Worm (Caenorhabditis elegans) whole organism, midembryonic: ENCODE results near the gene nep-10.

ENCODE experiments used
- T22C8.4 ChIP-seq: fragments of 200-800 bp; sonication (Bioruptor generic); IDR thresholded peaks from 2 replicates; pipeline ENCODE4 v1.3.6; 2022; ENCODE audit warnings: missing genetic modification characterization, missing compliant biosample characterization
- cog-1 ChIP-seq: sonication (generic microtip); optimal IDR thresholded peaks from 2 replicates; lab custom pipeline; 2016; ENCODE audit warnings: missing genetic modification characterization, missing compliant biosample characterization
- flt-1 ChIP-seq: fragments of 200-800 bp; sonication (Bioruptor generic); IDR thresholded peaks from 2 replicates; pipeline ENCODE4 v1.3.6; 2022; ENCODE audit warnings: missing genetic modification characterization, missing compliant biosample characterization
- klf-2 ChIP-seq: fragments of 200-800 bp; sonication (Bioruptor generic); conservative IDR thresholded peaks from 2 replicates; pipeline ENCODE4 v1.3.6; 2022; ENCODE audit warnings: missing genetic modification reagents, missing genetic modification characterization, missing compliant biosample characterization
- ref-1 ChIP-seq: fragments of 200-800 bp; sonication (Bioruptor generic); conservative IDR thresholded peaks from 2 replicates; pipeline ENCODE4 v1.3.6; 2022; ENCODE audit warnings: missing genetic modification reagents, missing genetic modification characterization, missing compliant biosample characterization
- tab-1 ChIP-seq: fragments of 200-800 bp; sonication (Bioruptor generic); IDR thresholded peaks from 2 replicates; pipeline ENCODE4 v1.3.6; 2022; ENCODE audit warnings: missing genetic modification characterization, missing compliant biosample characterization
- ztf-23 ChIP-seq: fragments of 200-800 bp; sonication (Bioruptor generic); IDR thresholded peaks from 2 replicates; pipeline ENCODE4 v1.3.6; 2022; ENCODE audit warnings: missing genetic modification reagents, missing genetic modification characterization, missing compliant biosample characterization
- ztf-29 ChIP-seq: fragments of 200-800 bp; sonication (Bioruptor generic); IDR thresholded peaks from 2 replicates; pipeline ENCODE4 v1.3.6; 2022; ENCODE audit warnings: missing genetic modification reagents, missing genetic modification characterization, missing compliant biosample characterization

- TF ChIP-seq tab-1 (GFP tag; lab: Robert Waterston, UW) (no peak), ref-1 (GFP tag; lab: Robert Waterston, UW) (no peak), cog-1 (tag; lab: Kevin White, UChicago) (no peak), klf-2 (GFP tag; lab: Robert Waterston, UW) (no peak), flt-1 (no peak), ztf-29 (GFP tag; lab: Robert Waterston, UW) (no peak), ztf-23 (GFP tag; lab: Robert Waterston, UW) (no peak), T22C8.4 (GFP tag; lab: Robert Waterston, UW) (no peak)
Observed at ce11 chrII:3403535-3403934, 781 bp upstream of the nep-10 start, which contains the start of gene nep-8.
